Worm (Caenorhabditis elegans) whole organism, L4 larva: Measurements from ENCODE around the gene K09C4.7.

Experiments
- D1046.2 ChIP-seq: fragments of 200-800 bp; sonication (Bioruptor generic); IDR thresholded peaks from 2 replicates; pipeline ENCODE4 v1.3.6; 2022; ENCODE audit warnings: missing genetic modification characterization, missing compliant biosample characterization
- F10B5.3 ChIP-seq: sonication (generic microtip); optimal IDR thresholded peaks from 2 replicates; lab custom pipeline; 2016; ENCODE audit warnings: mild to moderate bottlenecking, missing genetic modification characterization, missing compliant biosample characterization
- F44E2.7 ChIP-seq: fragments of 200-800 bp; sonication (Bioruptor generic); IDR thresholded peaks from 2 replicates; pipeline ENCODE4 v2.1.2; 2022; ENCODE audit warnings: missing genetic modification characterization, missing compliant biosample characterization
- F49E8.2 ChIP-seq: sonication (generic microtip); optimal IDR thresholded peaks from 2 replicates; lab custom pipeline; 2016; ENCODE audit warnings: missing compliant biosample characterization, mild to moderate bottlenecking, missing genetic modification characterization, borderline replicate concordance
- T26A8.4 ChIP-seq: fragments of 200-800 bp; sonication (Bioruptor generic); IDR thresholded peaks from 2 replicates; pipeline ENCODE4 v1.3.6; 2022; ENCODE audit warnings: missing genetic modification characterization, missing compliant biosample characterization
- Y105C5A.15 ChIP-seq: fragments of 200-800 bp; sonication (Bioruptor generic); IDR thresholded peaks from 2 replicates; pipeline ENCODE4 v1.3.6; 2022; ENCODE audit warnings: missing genetic modification characterization, missing compliant biosample characterization
- Y75B8A.6 ChIP-seq: fragments of 200-800 bp; sonication (Bioruptor generic); IDR thresholded peaks from 2 replicates; pipeline ENCODE4 v1.3.6; 2022; ENCODE audit warnings: missing genetic modification reagents, missing genetic modification characterization, missing compliant biosample characterization
- aha-1 ChIP-seq: fragments of 150-350 bp; peaks from one replicate; lab custom pipeline; 2014; ENCODE audit warnings: missing biosample characterization, missing genetic modification characterization
- aly-2 ChIP-seq: sonication (generic microtip); optimal IDR thresholded peaks from 2 replicates; lab custom pipeline; 2018; ENCODE audit warnings: missing biosample characterization, missing genetic modification characterization
- ama-1 ChIP-seq: fragments of 150-350 bp; optimal IDR thresholded peaks from 2 replicates; lab custom pipeline; 2014; ENCODE audit warnings: inconsistent platforms, mixed read lengths
- cey-2 ChIP-seq: sonication (generic microtip); optimal IDR thresholded peaks from 3 replicates; lab custom pipeline; 2017; ENCODE audit warnings: missing genetic modification characterization, mild to moderate bottlenecking, missing compliant biosample characterization, antibody characterized with exemption, borderline replicate concordance; ENCODE audit not compliant: insufficient read depth
- daf-12 ChIP-seq: fragments of 150-350 bp; optimal IDR thresholded peaks from 2 replicates; lab custom pipeline; 2014; ENCODE audit warnings: missing biosample characterization, missing genetic modification reagents, missing genetic modification characterization
- daf-16 ChIP-seq, 3 experiments: sonication (generic microtip); optimal IDR thresholded peaks; 2 replicates each; lab custom pipeline; 2016 to 2017; ENCODE audit warnings: missing genetic modification characterization in 3 of 3, missing genetic modification reagents in 3 of 3, mild to moderate bottlenecking in 2 of 3, missing compliant biosample characterization in 2 of 3, missing biosample characterization in 1 of 3, moderate library complexity in 1 of 3
- daf-8 ChIP-seq: fragments of 200-800 bp; sonication (Bioruptor generic); IDR thresholded peaks from 2 replicates; pipeline ENCODE4 v1.3.6; 2022; ENCODE audit warnings: missing genetic modification characterization, missing compliant biosample characterization
- dmd-6 ChIP-seq: fragments of 200-800 bp; sonication (Bioruptor generic); IDR thresholded peaks from 2 replicates; pipeline ENCODE4 v1.3.6; 2022; ENCODE audit warnings: missing genetic modification reagents, missing genetic modification characterization, missing compliant biosample characterization
- duxl-1 ChIP-seq: sonication (generic microtip); optimal IDR thresholded peaks from 2 replicates; lab custom pipeline; 2016; ENCODE audit warnings: mild to moderate bottlenecking, missing genetic modification characterization, moderate library complexity, missing compliant biosample characterization; ENCODE audit not compliant: poor library complexity
- dve-1 ChIP-seq: sonication (generic microtip); optimal IDR thresholded peaks from 2 replicates; lab custom pipeline; 2017; ENCODE audit warnings: antibody characterized with exemption, mild to moderate bottlenecking, missing genetic modification characterization, missing compliant biosample characterization; ENCODE audit not compliant: insufficient read depth
- hlh-11 ChIP-seq: fragments of 200-800 bp; sonication (Bioruptor generic); optimal IDR thresholded peaks from 2 replicates; lab custom pipeline; 2018; ENCODE audit warnings: mild to moderate bottlenecking, missing genetic modification characterization, missing compliant biosample characterization
- hlh-30 ChIP-seq: sonication (generic microtip); optimal IDR thresholded peaks from 2 replicates; lab custom pipeline; 2017; ENCODE audit warnings: antibody characterized with exemption, mild to moderate bottlenecking, missing genetic modification characterization, missing compliant biosample characterization; ENCODE audit not compliant: insufficient read depth
- hmg-1.1 ChIP-seq: fragments of 200-800 bp; sonication (Bioruptor generic); IDR thresholded peaks from 2 replicates; pipeline ENCODE4 v1.3.6; 2022; ENCODE audit warnings: missing genetic modification reagents, missing genetic modification characterization, missing compliant biosample characterization
- lim-7 ChIP-seq: fragments of 200-800 bp; sonication (Bioruptor generic); IDR thresholded peaks from 2 replicates; pipeline ENCODE4 v1.3.6; 2022; ENCODE audit warnings: missing genetic modification characterization, missing compliant biosample characterization
- lin-29 ChIP-seq: fragments of 200-800 bp; sonication (Bioruptor generic); IDR thresholded peaks from 2 replicates; pipeline ENCODE4 v1.3.6; 2022; ENCODE audit warnings: missing genetic modification reagents, missing genetic modification characterization, missing compliant biosample characterization
- lin-39 ChIP-seq: fragments of 150-350 bp; optimal IDR thresholded peaks from 2 replicates; lab custom pipeline; 2014; ENCODE audit warnings: missing biosample characterization, missing genetic modification reagents, missing genetic modification characterization
- lsy-2 ChIP-seq, 2 experiments: fragments of 150-350 bp in 1 of 2; sonication (generic microtip) in 1 of 2; optimal IDR thresholded peaks; 2 replicates each; lab custom pipeline; 2014 to 2017; ENCODE audit warnings: missing biosample characterization in 2 of 2, missing genetic modification characterization in 2 of 2
- mdl-1 ChIP-seq, 2 experiments: fragments of 150-350 bp in 1 of 2; sonication (generic microtip) in 1 of 2; optimal IDR thresholded peaks; 2 replicates each; lab custom pipeline; 2014 to 2017; ENCODE audit warnings: missing biosample characterization in 2 of 2, missing genetic modification characterization in 2 of 2
- mdt-29 ChIP-seq: fragments of 200-800 bp; sonication (Bioruptor generic); IDR thresholded peaks from 2 replicates; pipeline ENCODE4 v1.3.6; 2022; ENCODE audit warnings: missing genetic modification reagents, missing genetic modification characterization, missing compliant biosample characterization
- mxl-2 ChIP-seq: fragments of 200-800 bp; sonication (Bioruptor generic); conservative IDR thresholded peaks from 2 replicates; pipeline ENCODE4 v1.3.6; 2022; ENCODE audit warnings: missing genetic modification reagents, missing genetic modification characterization, missing compliant biosample characterization
- nhr-11 ChIP-seq: fragments of 150-350 bp; optimal IDR thresholded peaks from 2 replicates; lab custom pipeline; 2014; ENCODE audit warnings: missing biosample characterization, missing genetic modification characterization
- nhr-111 ChIP-seq: fragments of 200-800 bp; sonication (Bioruptor generic); optimal IDR thresholded peaks from 2 replicates; lab custom pipeline; 2018; ENCODE audit warnings: mild to moderate bottlenecking, missing genetic modification characterization, missing compliant biosample characterization
- nhr-25 ChIP-seq: sonication (generic microtip); optimal IDR thresholded peaks from 2 replicates; lab custom pipeline; 2017; ENCODE audit warnings: missing genetic modification characterization, mild to moderate bottlenecking, missing compliant biosample characterization, antibody characterized with exemption, moderate library complexity, borderline replicate concordance; ENCODE audit not compliant: insufficient read depth
- nhr-28 ChIP-seq: fragments of 150-350 bp; optimal IDR thresholded peaks from 2 replicates; lab custom pipeline; 2014; ENCODE audit warnings: missing biosample characterization, missing genetic modification characterization
- nhr-42 ChIP-seq: fragments of 200-800 bp; sonication (Bioruptor generic); IDR thresholded peaks from 2 replicates; pipeline ENCODE4 v1.3.6; 2022; ENCODE audit warnings: missing genetic modification characterization, missing compliant biosample characterization
- nhr-77 ChIP-seq: fragments of 150-350 bp; optimal IDR thresholded peaks from 2 replicates; lab custom pipeline; 2014; ENCODE audit warnings: missing biosample characterization, missing genetic modification characterization
- php-3 ChIP-seq: fragments of 200-800 bp; sonication (Bioruptor generic); IDR thresholded peaks from 2 replicates; pipeline ENCODE4 v1.3.6; 2022; ENCODE audit warnings: missing genetic modification reagents, missing genetic modification characterization, missing compliant biosample characterization
- pqm-1 ChIP-seq: sonication (generic microtip); optimal IDR thresholded peaks from 2 replicates; lab custom pipeline; 2017; ENCODE audit warnings: missing biosample characterization, missing genetic modification characterization
- rbr-2 ChIP-seq: sonication (generic microtip); optimal IDR thresholded peaks from 2 replicates; lab custom pipeline; 2016; ENCODE audit warnings: missing genotype, missing genetic modification characterization, missing compliant biosample characterization
- tra-1 ChIP-seq: fragments of 200-800 bp; sonication (Bioruptor generic); IDR thresholded peaks from 2 replicates; pipeline ENCODE4 v1.3.6; 2022; ENCODE audit warnings: missing genetic modification reagents, missing genetic modification characterization, missing compliant biosample characterization
- unc-39 ChIP-seq: sonication (generic microtip); optimal IDR thresholded peaks from 2 replicates; lab custom pipeline; 2017; ENCODE audit warnings: missing biosample characterization, missing genetic modification characterization
- unc-62 ChIP-seq, 3 experiments: fragments of 150-350 bp in 1 of 3; sonication (generic microtip); optimal IDR thresholded peaks in 2 of 3; peaks in 1 of 3; 1 replicate in 1 of 3; 2 replicates in 2 of 3; lab custom pipeline; 2014 to 2017; ENCODE audit warnings: missing biosample characterization in 3 of 3, missing genetic modification characterization in 3 of 3, missing genetic modification reagents in 3 of 3, missing genotype in 1 of 3
- vab-7 ChIP-seq: fragments of 200-800 bp; sonication (Bioruptor generic); IDR thresholded peaks from 2 replicates; pipeline ENCODE4 v1.3.6; 2022; ENCODE audit warnings: missing genetic modification reagents, missing genetic modification characterization, missing compliant biosample characterization
- zfp-2 ChIP-seq: sonication (generic microtip); optimal IDR thresholded peaks from 2 replicates; lab custom pipeline; 2016; ENCODE audit warnings: mild to moderate bottlenecking, missing genetic modification characterization, missing compliant biosample characterization
- zip-11 ChIP-seq: fragments of 200-800 bp; sonication (Bioruptor generic); IDR thresholded peaks from 2 replicates; pipeline ENCODE4 v1.3.6; 2022; ENCODE audit warnings: missing genetic modification characterization, missing compliant biosample characterization
- zip-2 ChIP-seq: fragments of 150-350 bp; optimal IDR thresholded peaks from 2 replicates; lab custom pipeline; 2014; ENCODE audit warnings: missing biosample characterization, missing genetic modification characterization
- ztf-7 ChIP-seq: fragments of 150-350 bp; optimal IDR thresholded peaks from 2 replicates; lab custom pipeline; 2014; ENCODE audit warnings: missing biosample characterization, missing genetic modification characterization

K09C4.7 gene

DNA sequence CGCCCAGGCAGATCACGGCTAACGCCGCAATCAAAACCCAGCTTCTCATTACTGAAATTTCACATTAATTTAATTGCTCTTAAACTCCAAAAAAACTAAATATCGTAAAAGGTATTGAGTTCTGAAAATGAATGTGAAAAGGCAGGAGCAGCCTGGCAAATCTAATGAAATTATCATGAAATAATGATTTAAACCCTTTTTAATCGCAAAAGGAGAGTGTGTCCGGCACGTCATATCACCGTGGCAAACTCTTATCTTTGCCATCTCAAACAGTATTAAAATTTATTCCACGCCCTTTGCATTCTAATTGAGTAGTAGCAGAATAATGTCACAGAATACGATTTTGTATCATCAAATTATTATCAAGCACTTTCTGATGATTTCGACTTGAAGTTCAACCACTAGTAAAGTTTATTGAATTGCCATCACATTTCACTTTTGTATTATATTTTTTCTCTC is 37.3 kb upstream of the K09C4.7 start, which contains the start of gene F28B4.3 (continued):
- TF ChIP-seq nhr-42 (no peak), vab-7 (no peak), D1046.2 (GFP tag; lab: Robert Waterston, UW) (no peak), php-3 (peak; percentile 93), unc-39 (tag; lab: Kevin White, UChicago) (no peak), dmd-6 (GFP tag; lab: Robert Waterston, UW) (peak; percentile 73), pqm-1 (tag; lab: Kevin White, UChicago) (peak; percentile 96), lim-7 (GFP tag; lab: Robert Waterston, UW) (no peak), tra-1 (GFP tag; lab: Robert Waterston, UW) (0 out of 2 replicates have a peak, but pooled peaks have one; percentile 47)
- TF ChIP-seq, all 104 proteins: peak for 15

DNA sequence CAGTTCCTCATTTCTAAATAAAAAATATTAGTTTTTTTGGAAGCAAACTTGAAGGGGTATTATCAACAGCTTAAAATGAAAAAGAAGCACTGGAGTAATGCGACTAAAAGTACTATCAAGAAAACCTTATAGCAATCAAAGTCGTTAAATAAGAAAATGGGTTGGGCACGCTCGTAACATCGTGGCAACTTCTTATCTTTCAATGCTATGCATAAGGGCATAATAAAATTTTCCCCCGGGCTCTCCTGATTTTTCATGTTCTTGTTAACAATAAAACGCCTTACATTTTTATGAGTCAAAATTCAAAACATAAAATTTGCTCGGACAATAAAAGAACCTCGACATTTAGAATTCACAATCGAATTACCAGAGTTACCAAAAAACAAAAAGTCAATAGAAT is 29.1 kb upstream of the K09C4.7 start, which contains the start of gene irg-7:
TSS of gene irg-7 (minus strand) at position 23 of the 400 bp plus-strand sequence.
- TF ChIP-seq nhr-28 (tag; lab: Kevin White, UChicago) (peak; percentile 65), nhr-25 (tag; lab: Kevin White, UChicago) (no peak), pqm-1 (tag; lab: Kevin White, UChicago) (peak; percentile 38), daf-12 (tag; lab: Kevin White, UChicago) (no peak), nhr-111 (GFP tag; lab: Kevin White, UChicago) (no peak), zfp-2 (tag; lab: Kevin White, UChicago) (no peak), dmd-6 (GFP tag; lab: Robert Waterston, UW) (peak; percentile 33; the same call in 1 of the 2 replicates), unc-39 (tag; lab: Kevin White, UChicago) (no peak), F49E8.2 (tag; lab: Kevin White, UChicago) (no peak), daf-8 (GFP tag; lab: Robert Waterston, UW) (no peak), mxl-2 (GFP tag; lab: Robert Waterston, UW) (no peak), daf-16 (GFP tag; optimal IDR thresholded peaks at IDR 0.05; lab: Kevin White, UChicago) (no peak), daf-16 (tag; optimal IDR thresholded peaks at IDR 0.05; lab: Kevin White, UChicago) (peak; percentile 67), dve-1 (tag; lab: Kevin White, UChicago) (peak; percentile 51), hlh-11 (tag; lab: Kevin White, UChicago) (peak; percentile 11), php-3 (peak; percentile 99), aha-1 (tag; lab: Kevin White, UChicago) (no peak), unc-62 (GFP tag; optimal IDR thresholded peaks at IDR 0.05 in 1 of 2; lab: Kevin White, UChicago) (no peak), unc-62 (tag; optimal IDR thresholded peaks at IDR 0.05; lab: Kevin White, UChicago) (no peak), hlh-30 (tag; lab: Kevin White, UChicago) (no peak), zip-11 (GFP tag; lab: Robert Waterston, UW) (no peak), F44E2.7 (GFP tag; lab: Robert Waterston, UW) (no peak)

DNA sequence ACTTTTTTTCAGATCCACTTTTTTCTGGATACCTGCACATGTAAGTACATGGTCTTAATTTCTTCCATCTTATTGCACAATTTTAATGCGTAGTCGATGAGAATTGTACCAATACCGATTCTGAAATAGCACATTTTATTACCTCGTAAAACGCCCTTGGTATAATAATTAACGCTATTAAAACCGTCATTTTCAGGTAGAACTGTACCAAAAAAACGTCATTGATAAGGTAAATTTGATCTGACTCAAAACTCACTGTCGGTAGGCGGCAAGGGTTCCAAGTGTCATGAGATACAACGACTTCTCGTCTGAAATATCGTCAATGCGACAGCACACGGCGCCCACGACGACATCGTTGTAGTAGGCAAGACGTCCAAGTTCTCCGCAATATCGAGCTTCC is 28.3 kb upstream of the K09C4.7 start:
- TF ChIP-seq hlh-11 (tag; lab: Kevin White, UChicago) (peak; percentile 27), T26A8.4 (GFP tag; lab: Robert Waterston, UW) (no peak), F10B5.3 (tag; lab: Kevin White, UChicago) (no peak), Y75B8A.6 (GFP tag; lab: Robert Waterston, UW) (no peak), Y105C5A.15 (GFP tag; lab: Robert Waterston, UW) (no peak), duxl-1 (tag; lab: Kevin White, UChicago) (no peak), dve-1 (tag; lab: Kevin White, UChicago) (peak; percentile 16), cey-2 (tag; lab: Kevin White, UChicago) (no peak), nhr-111 (GFP tag; lab: Kevin White, UChicago) (no peak), aly-2 (tag; lab: Kevin White, UChicago) (no peak), nhr-28 (tag; lab: Kevin White, UChicago) (peak; percentile 44), php-3 (peak; percentile 97), mdl-1 (tag; optimal IDR thresholded peaks at IDR 0.05; lab: Kevin White, UChicago) (no peak), lim-7 (GFP tag; lab: Robert Waterston, UW) (no peak), lsy-2 (tag; optimal IDR thresholded peaks at IDR 0.05; lab: Kevin White, UChicago) (no peak), zip-2 (tag; lab: Kevin White, UChicago) (no peak), lin-39 (tag; lab: Kevin White, UChicago) (no peak), nhr-11 (tag; lab: Kevin White, UChicago) (no peak), mdt-29 (GFP tag; lab: Robert Waterston, UW) (no peak), rbr-2 (tag; lab: Kevin White, UChicago) (no peak), hmg-1.1 (GFP tag; lab: Robert Waterston, UW) (no peak), lin-29 (GFP tag; lab: Robert Waterston, UW) (no peak), nhr-77 (no peak), ztf-7 (tag; lab: Kevin White, UChicago) (no peak), dmd-6 (GFP tag; lab: Robert Waterston, UW) (peak; percentile 40; the same call in 1 of the 2 replicates), ama-1 (lab: Kevin White, UChicago) (no peak), unc-62 (GFP tag; optimal IDR thresholded peaks at IDR 0.05 in 1 of 2; lab: Kevin White, UChicago) (peak in 1 of 2 experiments; percentile 94), unc-62 (tag; optimal IDR thresholded peaks at IDR 0.05; lab: Kevin White, UChicago) (no peak)
